Worm (Caenorhabditis elegans) whole organism, L4 larva: Measurements from ENCODE around the gene sax-2.

Experiments used
- T20F7.1 ChIP-seq: fragments of 200-800 bp; sonication (Bioruptor generic); optimal IDR thresholded peaks from 2 replicates; lab custom pipeline; 2018; ENCODE audit warnings: mild to moderate bottlenecking, missing genetic modification characterization, missing compliant biosample characterization
- ZK546.5 ChIP-seq, 2 experiments: sonication (generic microtip); optimal IDR thresholded peaks; 2 replicates each; lab custom pipeline; 2017; ENCODE audit warnings: missing biosample characterization in 2 of 2, missing genetic modification characterization in 2 of 2
- ama-1 ChIP-seq: fragments of 150-350 bp; optimal IDR thresholded peaks from 2 replicates; lab custom pipeline; 2014; ENCODE audit warnings: inconsistent platforms, mixed read lengths
- ceh-62 ChIP-seq: sonication (generic microtip); optimal IDR thresholded peaks from 2 replicates; lab custom pipeline; 2017; ENCODE audit warnings: missing biosample characterization, missing genetic modification characterization
- ceh-82 ChIP-seq: sonication (generic microtip); optimal IDR thresholded peaks from 2 replicates; lab custom pipeline; 2017; ENCODE audit warnings: missing biosample characterization, missing genetic modification characterization
- lir-3 ChIP-seq: sonication (generic microtip); optimal IDR thresholded peaks from 2 replicates; lab custom pipeline; 2016; ENCODE audit warnings: mild to moderate bottlenecking, missing genetic modification characterization, missing compliant biosample characterization
- mdl-1 ChIP-seq, 2 experiments: fragments of 150-350 bp in 1 of 2; sonication (generic microtip) in 1 of 2; optimal IDR thresholded peaks; 2 replicates each; lab custom pipeline; 2014 to 2017; ENCODE audit warnings: missing biosample characterization in 2 of 2, missing genetic modification characterization in 2 of 2
- mep-1 ChIP-seq: fragments of 150-350 bp; sonication (generic microtip); optimal IDR thresholded peaks from 3 replicates; lab custom pipeline; 2014; ENCODE audit warnings: missing biosample characterization, missing genetic modification characterization
- nhr-237 ChIP-seq: sonication (generic microtip); optimal IDR thresholded peaks from 2 replicates; lab custom pipeline; 2017; ENCODE audit warnings: missing biosample characterization, missing genetic modification characterization
- nhr-77 ChIP-seq: fragments of 150-350 bp; optimal IDR thresholded peaks from 2 replicates; lab custom pipeline; 2014; ENCODE audit warnings: missing biosample characterization, missing genetic modification characterization
- pha-4 ChIP-seq, 2 experiments: fragments of 150-350 bp in 1 of 2; fragments of 200-800 bp in 1 of 2; sonication (Bioruptor generic) in 1 of 2; IDR thresholded peaks in 1 of 2; optimal IDR thresholded peaks in 1 of 2; 2 replicates each; pipeline versions ENCODE4 v1.3.6 to Lab custom; 2014 to 2022; ENCODE audit warnings: missing genetic modification characterization in 2 of 2, missing genetic modification reagents in 2 of 2, missing biosample characterization in 1 of 2, missing compliant biosample characterization in 1 of 2
- unc-39 ChIP-seq: sonication (generic microtip); optimal IDR thresholded peaks from 2 replicates; lab custom pipeline; 2017; ENCODE audit warnings: missing biosample characterization, missing genetic modification characterization
- zag-1 ChIP-seq: fragments of 150-350 bp; optimal IDR thresholded peaks from 2 replicates; lab custom pipeline; 2014; ENCODE audit warnings: missing biosample characterization, missing genetic modification characterization

ce11 chrIII:5099500-5099899 lies 10.0 kb upstream of the sax-2 start:
- TF ChIP-seq nhr-77 (tag; lab: Kevin White, UChicago) (no peak), ZK546.5 (tag; optimal IDR thresholded peaks at IDR 0.05; lab: Kevin White, UChicago) (no peak), ceh-82 (no peak), mdl-1 (tag; optimal IDR thresholded peaks at IDR 0.05; lab: Kevin White, UChicago) (no peak), ama-1 (lab: Kevin White, UChicago) (no peak), T20F7.1 (GFP tag; lab: Kevin White, UChicago) (no peak), zag-1 (tag; lab: Kevin White, UChicago) (no peak), lir-3 (tag; lab: Kevin White, UChicago) (no peak), mep-1 (tag; lab: Kevin White, UChicago) (no peak), nhr-237 (tag; lab: Kevin White, UChicago) (no peak), pha-4 (GFP tag; IDR thresholded peaks at IDR 0.05; lab: Robert Waterston, UW) (no peak), pha-4 (tag; optimal IDR thresholded peaks at IDR 0.05; lab: Kevin White, UChicago) (no peak), unc-39 (tag; lab: Kevin White, UChicago) (no peak), ceh-62 (tag; lab: Kevin White, UChicago) (no peak)
